Fruit fly (Drosophila melanogaster) whole organism, embryonic: ENCODE results near the gene svr.
A peak's percentile ranks its signal among the peaks of the same experiment; 100 is the strongest.

ENCODE experiments used
- Adf1 ChIP-seq: fragments of 200-800 bp; sonication (Bioruptor generic); IDR thresholded peaks from 2 replicates; pipeline ENCODE4 v1.3.6; 2022; ENCODE audit warnings: missing biosample characterization, missing genetic modification characterization
- Aef1 ChIP-seq: fragments of 200-800 bp; sonication (Bioruptor generic); IDR thresholded peaks from 3 replicates; pipeline ENCODE4 v1.3.6; 2022; ENCODE audit warnings: missing biosample characterization, missing genetic modification characterization
- Atf-2 ChIP-seq: fragments of 200-800 bp; sonication (Bioruptor generic); optimal IDR thresholded peaks from 2 replicates; lab custom pipeline; 2016; ENCODE audit warnings: missing biosample characterization, missing genetic modification characterization
- BEAF-32 ChIP-seq: fragments of 200-800 bp; sonication (Bioruptor generic); optimal IDR thresholded peaks from 3 replicates; lab custom pipeline; 2017; ENCODE audit warnings: missing biosample characterization, missing genetic modification characterization, mild to moderate bottlenecking, moderate library complexity, missing genetic modification reagents
- CG10267 ChIP-seq: fragments of 200-800 bp; sonication (Bioruptor generic); optimal IDR thresholded peaks from 2 replicates; lab custom pipeline; 2018; ENCODE audit warnings: missing biosample characterization, mild to moderate bottlenecking, missing genetic modification characterization, moderate library complexity
- CG12659 ChIP-seq: fragments of 200-800 bp; sonication (Bioruptor generic); optimal IDR thresholded peaks from 3 replicates; lab custom pipeline; 2017; ENCODE audit warnings: mild to moderate bottlenecking, missing biosample characterization, missing genetic modification reagents, missing genetic modification characterization
- CG13287 ChIP-seq: fragments of 200-800 bp; sonication (Bioruptor generic); IDR thresholded peaks from 2 replicates; pipeline ENCODE4 v1.3.6; 2022; ENCODE audit warnings: missing biosample characterization, missing genetic modification characterization; ENCODE audit not compliant: partially characterized antibody
- CG14710 ChIP-seq: fragments of 200-800 bp; sonication (Bioruptor generic); optimal IDR thresholded peaks from 3 replicates; lab custom pipeline; 2019; ENCODE audit warnings: missing biosample characterization, mild to moderate bottlenecking, missing genetic modification characterization, moderate library complexity
- CG15514 ChIP-seq: fragments of 200-800 bp; sonication (Bioruptor generic); optimal IDR thresholded peaks from 3 replicates; lab custom pipeline; 2017; ENCODE audit warnings: missing biosample characterization, missing genetic modification characterization, mild to moderate bottlenecking, moderate library complexity, missing genetic modification reagents
- CG1603 ChIP-seq: fragments of 200-800 bp; sonication (Bioruptor generic); optimal IDR thresholded peaks from 2 replicates; lab custom pipeline; 2019; ENCODE audit warnings: missing biosample characterization, mild to moderate bottlenecking, missing genetic modification characterization, moderate library complexity
- CG17829 ChIP-seq: fragments of 200-800 bp; optimal IDR thresholded peaks from 2 replicates; lab custom pipeline; 2019; ENCODE audit warnings: missing biosample characterization, mild to moderate bottlenecking, missing genetic modification characterization, moderate library complexity
- CG2116 ChIP-seq: fragments of 200-800 bp; sonication (Bioruptor generic); optimal IDR thresholded peaks from 3 replicates; lab custom pipeline; 2018; ENCODE audit warnings: missing biosample characterization, mild to moderate bottlenecking, missing genetic modification characterization
- CG32772 ChIP-seq: fragments of 200-800 bp; sonication (Bioruptor generic); IDR thresholded peaks from 2 replicates; pipeline ENCODE4 v1.3.6; 2022; ENCODE audit warnings: missing biosample characterization, missing genetic modification characterization
- CG33557 ChIP-seq: fragments of 200-800 bp; sonication (Bioruptor generic); optimal IDR thresholded peaks from 2 replicates; lab custom pipeline; 2019; ENCODE audit warnings: missing biosample characterization, mild to moderate bottlenecking, missing genetic modification characterization, moderate library complexity
- CG3995 ChIP-seq: fragments of 200-800 bp; sonication (Bioruptor generic); optimal IDR thresholded peaks from 3 replicates; lab custom pipeline; 2016; ENCODE audit warnings: missing biosample characterization, missing genetic modification characterization
- CG8290 ChIP-seq, 3 experiments: fragments of 200-800 bp; sonication (Bioruptor generic); optimal IDR thresholded peaks; 2 replicates each; lab custom pipeline; 2016 to 2019; ENCODE audit warnings: missing biosample characterization in 3 of 3, missing genetic modification characterization in 3 of 3, mild to moderate bottlenecking in 2 of 3, moderate library complexity in 1 of 3
- CG8924 ChIP-seq: fragments of 200-800 bp; optimal IDR thresholded peaks from 3 replicates; lab custom pipeline; 2019; ENCODE audit warnings: missing biosample characterization, mild to moderate bottlenecking, missing genetic modification characterization, moderate library complexity
- CG9215 ChIP-seq: fragments of 200-800 bp; sonication (Bioruptor generic); IDR thresholded peaks from 2 replicates; pipeline ENCODE4 v1.3.6; 2022; ENCODE audit warnings: missing biosample characterization, missing genetic modification characterization
- CG9797 ChIP-seq: fragments of 200-800 bp; sonication (Bioruptor generic); optimal IDR thresholded peaks from 3 replicates; lab custom pipeline; 2018; ENCODE audit warnings: missing biosample characterization, mild to moderate bottlenecking, missing genetic modification characterization
- CG9817 ChIP-seq: fragments of 200-800 bp; sonication (Bioruptor generic); optimal IDR thresholded peaks from 2 replicates; lab custom pipeline; 2018; ENCODE audit warnings: missing biosample characterization, mild to moderate bottlenecking, missing genetic modification characterization, moderate library complexity
- CTCF ChIP-seq: fragments of 200-800 bp; sonication (Bioruptor generic); optimal IDR thresholded peaks from 2 replicates; lab custom pipeline; 2017; ENCODE audit warnings: missing biosample characterization, mild to moderate bottlenecking, missing genetic modification characterization, moderate library complexity
- Dref ChIP-seq: fragments of 200-800 bp; sonication (Bioruptor generic); IDR thresholded peaks from 2 replicates; pipeline ENCODE4 v1.3.6; 2022; ENCODE audit warnings: missing biosample characterization, missing genetic modification characterization
- E2f2 ChIP-seq: fragments of 200-800 bp; sonication (Bioruptor generic); IDR thresholded peaks from 2 replicates; pipeline ENCODE4 v1.3.6; 2022; ENCODE audit warnings: missing biosample characterization, missing genetic modification characterization
- HmgZ ChIP-seq: fragments of 200-800 bp; sonication (Bioruptor generic); optimal IDR thresholded peaks from 2 replicates; lab custom pipeline; 2018; ENCODE audit warnings: missing biosample characterization, mild to moderate bottlenecking, missing genetic modification characterization
- Lhr ChIP-seq: fragments of 200-800 bp; sonication (Bioruptor generic); optimal IDR thresholded peaks from 3 replicates; lab custom pipeline; 2017; ENCODE audit warnings: mild to moderate bottlenecking, missing biosample characterization, missing genetic modification reagents, missing genetic modification characterization
- MESR4 ChIP-seq: fragments of 200-800 bp; sonication (Bioruptor generic); optimal IDR thresholded peaks from 2 replicates; lab custom pipeline; 2018; ENCODE audit warnings: missing biosample characterization, mild to moderate bottlenecking, missing genetic modification characterization, moderate library complexity
- Med ChIP-seq: fragments of 200-800 bp; sonication (Bioruptor generic); peaks from one replicate; lab custom pipeline; 2016; ENCODE audit warnings: missing biosample characterization, missing genetic modification characterization, mild to moderate bottlenecking, inconsistent platforms, moderate library complexity
- Myb ChIP-seq: fragments of 200-800 bp; sonication (Bioruptor generic); optimal IDR thresholded peaks from 2 replicates; lab custom pipeline; 2016; ENCODE audit warnings: missing biosample characterization, missing genetic modification characterization
- Opbp ChIP-seq: fragments of 200-800 bp; sonication (Bioruptor generic); IDR thresholded peaks from 3 replicates; pipeline ENCODE4 v1.3.6; 2022; ENCODE audit warnings: missing biosample characterization, missing genetic modification characterization; ENCODE audit not compliant: partially characterized antibody
- Ptx1 ChIP-seq: fragments of 200-800 bp; sonication (Bioruptor generic); IDR thresholded peaks from 2 replicates; pipeline ENCODE4 v1.3.6; 2022; ENCODE audit warnings: missing biosample characterization, missing genetic modification characterization
- Scr ChIP-seq: fragments of 200-800 bp; sonication (Bioruptor generic); IDR thresholded peaks from 2 replicates; pipeline ENCODE4 v1.3.6; 2022; ENCODE audit warnings: missing biosample characterization, missing genetic modification characterization; ENCODE audit not compliant: partially characterized antibody
- Sin3A ChIP-seq: fragments of >200 bp; optimal IDR thresholded peaks from 2 replicates; lab custom pipeline; 2018
- Six4 ChIP-seq: fragments of 200-800 bp; sonication (Bioruptor generic); optimal IDR thresholded peaks from 2 replicates; lab custom pipeline; 2016; ENCODE audit warnings: missing biosample characterization, missing genetic modification characterization
- YL-1 ChIP-seq: fragments of 200-800 bp; sonication (Bioruptor generic); optimal IDR thresholded peaks from 3 replicates; lab custom pipeline; 2017; ENCODE audit warnings: missing biosample characterization, mild to moderate bottlenecking, missing genetic modification characterization
- amos ChIP-seq: fragments of 200-800 bp; sonication (Bioruptor generic); IDR thresholded peaks from 2 replicates; pipeline ENCODE4 v1.3.6; 2022; ENCODE audit warnings: missing biosample characterization, missing genetic modification characterization; ENCODE audit not compliant: partially characterized antibody
- bbx ChIP-seq: fragments of 200-800 bp; sonication (Bioruptor generic); IDR thresholded peaks from 2 replicates; pipeline ENCODE4 v1.3.6; 2022; ENCODE audit warnings: missing biosample characterization, missing genetic modification characterization; ENCODE audit not compliant: partially characterized antibody
- cg ChIP-seq: fragments of 200-800 bp; sonication (Bioruptor generic); optimal IDR thresholded peaks from 3 replicates; lab custom pipeline; 2019; ENCODE audit warnings: missing biosample characterization, mild to moderate bottlenecking, missing genetic modification characterization, moderate library complexity
- ems ChIP-seq: fragments of 200-800 bp; sonication (Bioruptor generic); optimal IDR thresholded peaks from 3 replicates; lab custom pipeline; 2016; ENCODE audit warnings: missing biosample characterization, missing genetic modification characterization
- ewg ChIP-seq: fragments of 200-800 bp; sonication (Bioruptor generic); optimal IDR thresholded peaks from 3 replicates; lab custom pipeline; 2017; ENCODE audit warnings: mild to moderate bottlenecking, missing biosample characterization, missing genetic modification reagents, missing genetic modification characterization
- knrl ChIP-seq: fragments of 200-800 bp; sonication (Bioruptor generic); IDR thresholded peaks from 3 replicates; pipeline ENCODE4 v1.3.6; 2022; ENCODE audit warnings: missing biosample characterization, missing genetic modification characterization; ENCODE audit not compliant: partially characterized antibody
- nom ChIP-seq: fragments of 200-800 bp; sonication (Bioruptor generic); optimal IDR thresholded peaks from 2 replicates; lab custom pipeline; 2017; ENCODE audit warnings: missing biosample characterization, missing genetic modification characterization, mild to moderate bottlenecking, moderate library complexity, missing genetic modification reagents
- phol ChIP-seq: fragments of 200-800 bp; sonication (Bioruptor generic); optimal IDR thresholded peaks from 3 replicates; lab custom pipeline; 2018; ENCODE audit warnings: missing biosample characterization, mild to moderate bottlenecking, missing genetic modification characterization, moderate library complexity
- pzg ChIP-seq: fragments of 200-800 bp; sonication (Bioruptor generic); optimal IDR thresholded peaks from 3 replicates; lab custom pipeline; 2018; ENCODE audit warnings: missing biosample characterization, mild to moderate bottlenecking, missing genetic modification characterization, moderate library complexity
- row ChIP-seq: fragments of 200-800 bp; sonication (Bioruptor generic); IDR thresholded peaks from 3 replicates; pipeline ENCODE4 v1.3.6; 2022; ENCODE audit warnings: missing biosample characterization, missing genetic modification characterization
- sens ChIP-seq: fragments of 200-800 bp; sonication (Bioruptor generic); peaks from one replicate; lab custom pipeline; 2016; ENCODE audit warnings: missing biosample characterization, missing genetic modification characterization
- sqz ChIP-seq: fragments of 200-800 bp; sonication (Bioruptor generic); optimal IDR thresholded peaks from 3 replicates; lab custom pipeline; 2018; ENCODE audit warnings: missing biosample characterization, mild to moderate bottlenecking, missing genetic modification characterization
- sug ChIP-seq: fragments of 200-800 bp; optimal IDR thresholded peaks from 2 replicates; lab custom pipeline; 2019; ENCODE audit warnings: missing biosample characterization, mild to moderate bottlenecking, missing genetic modification characterization, moderate library complexity
- trem ChIP-seq: fragments of 200-800 bp; optimal IDR thresholded peaks from 3 replicates; lab custom pipeline; 2019; ENCODE audit warnings: missing biosample characterization, mild to moderate bottlenecking, missing genetic modification characterization, moderate library complexity
- tup ChIP-seq: fragments of 200-800 bp; sonication (Bioruptor generic); optimal IDR thresholded peaks from 2 replicates; lab custom pipeline; 2016; ENCODE audit warnings: missing biosample characterization, mild to moderate bottlenecking, missing genetic modification characterization, moderate library complexity

svr gene

DNA sequence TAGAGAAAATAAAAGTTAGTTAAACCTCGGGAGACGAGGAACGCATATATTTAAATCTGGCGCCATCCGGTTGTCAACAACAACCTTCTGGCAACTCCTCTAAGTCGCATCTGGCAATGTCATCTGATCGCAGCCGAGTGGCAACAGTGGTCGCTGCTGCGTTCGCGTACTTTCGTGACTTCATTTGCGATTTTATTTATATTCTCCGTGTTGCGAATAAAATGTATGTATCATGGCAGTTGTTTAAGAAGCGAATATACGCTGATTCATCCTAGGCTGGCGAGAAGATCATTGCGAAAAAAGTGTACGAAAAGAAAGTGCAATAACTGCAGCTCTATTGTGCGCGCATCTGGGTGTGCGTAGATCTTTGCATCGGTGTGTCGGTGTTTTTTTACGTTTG is at the start of gene svr:
Gene svr (plus strand): TSS at position 121 of the 400 bp plus-strand sequence.
- no peak for TF ChIP-seq sqz (GFP tag; lab: Kevin White, UChicago)
- TF ChIP-seq CG12659 (GFP tag; lab: Kevin White, UChicago): peak; percentile 48
- TF ChIP-seq CG9797 (GFP tag; lab: Kevin White, UChicago): peak; percentile 38
- TF ChIP-seq Scr (GFP tag; lab: Robert Waterston, UW): peak; percentile 39
- peak; percentile 48; the same call in 1 of the 2 replicates for TF ChIP-seq amos (GFP tag; lab: Robert Waterston, UW)
- no peak for TF ChIP-seq CG8290 (GFP tag; optimal IDR thresholded peaks at IDR 0.05; lab: Kevin White, UChicago)
- peak in 1 of 2 experiments; percentile 37 for TF ChIP-seq CG8290 (tag; optimal IDR thresholded peaks at IDR 0.05; lab: Kevin White, UChicago)
- peak; percentile 10 for TF ChIP-seq ewg
- TF ChIP-seq sug (tag; lab: Kevin White, UChicago): peak; percentile 18
- peak; percentile 65 for TF ChIP-seq CG1603 (tag; lab: Kevin White, UChicago)
- TF ChIP-seq CG9215 (GFP tag; lab: Robert Waterston, UW): peak; percentile 59
- TF ChIP-seq sens (GFP tag; lab: Kevin White, UChicago): peak; percentile 83
- peak; percentile 55 for TF ChIP-seq MESR4 (GFP tag; lab: Kevin White, UChicago)
- peak; percentile 50 for TF ChIP-seq CTCF (GFP tag; lab: Kevin White, UChicago)
- TF ChIP-seq BEAF-32: peak; percentile 59
- TF ChIP-seq CG32772: no peak
- TF ChIP-seq CG13287: peak; percentile 30; the same call in 1 of the 2 replicates
- TF ChIP-seq CG2116 (GFP tag; lab: Kevin White, UChicago): peak; percentile 12
- TF ChIP-seq tup (GFP tag; lab: Kevin White, UChicago): no peak
- peak; percentile 78 for TF ChIP-seq cg (GFP tag; lab: Kevin White, UChicago)
- no peak for TF ChIP-seq CG33557 (GFP tag; lab: Kevin White, UChicago)
- TF ChIP-seq row (GFP tag; lab: Robert Waterston, UW): 0 out of 3 replicates have a peak, but pooled peaks have one; percentile 9
- TF ChIP-seq Dref (GFP tag; lab: Robert Waterston, UW): peak; percentile 40; the same call in 1 of the 2 replicates
- no peak for TF ChIP-seq CG8924 (tag; lab: Kevin White, UChicago)
- peak; percentile 45 for TF ChIP-seq trem (tag; lab: Kevin White, UChicago)
- TF ChIP-seq pzg (GFP tag; lab: Kevin White, UChicago): peak; percentile 75
- peak; percentile 77 for TF ChIP-seq Med
- TF ChIP-seq Six4 (GFP tag; lab: Kevin White, UChicago): no peak
- TF ChIP-seq YL-1 (GFP tag; lab: Kevin White, UChicago): peak; percentile 35
- TF ChIP-seq knrl (GFP tag; lab: Robert Waterston, UW): 0 out of 3 replicates have a peak, but pooled peaks have one; percentile 27
- TF ChIP-seq Opbp (GFP tag; lab: Robert Waterston, UW): 0 out of 3 replicates have a peak, but pooled peaks have one; percentile 26
- TF ChIP-seq Lhr (GFP tag; lab: Kevin White, UChicago): peak; percentile 37
- no peak for TF ChIP-seq CG17829
- TF ChIP-seq Sin3A: peak; percentile 23
- peak; percentile 95 for TF ChIP-seq E2f2
- no peak for TF ChIP-seq Atf-2 (GFP tag; lab: Kevin White, UChicago)
- TF ChIP-seq CG3995 (GFP tag; lab: Kevin White, UChicago): peak; percentile 89
- TF ChIP-seq Ptx1 (GFP tag; lab: Robert Waterston, UW): no peak
- TF ChIP-seq CG15514 (GFP tag; lab: Kevin White, UChicago): peak; percentile 64
- peak; percentile 19 for TF ChIP-seq Myb
- no peak for TF ChIP-seq Aef1 (GFP tag; lab: Robert Waterston, UW)
- no peak for TF ChIP-seq CG9817 (tag; lab: Kevin White, UChicago)
- peak; percentile 21 for TF ChIP-seq nom (GFP tag; lab: Kevin White, UChicago)
- peak; percentile 37 for TF ChIP-seq CG10267
- TF ChIP-seq Adf1 (GFP tag; lab: Robert Waterston, UW): peak; percentile 77
- peak; percentile 58 for TF ChIP-seq bbx (GFP tag; lab: Robert Waterston, UW)
- TF ChIP-seq HmgZ (tag; lab: Kevin White, UChicago): peak; percentile 47
- peak; percentile 45 for TF ChIP-seq CG14710
- no peak for TF ChIP-seq ems (GFP tag; lab: Kevin White, UChicago)
- peak; percentile 17 for TF ChIP-seq phol (tag; lab: Kevin White, UChicago)
